Fruit fly (Drosophila melanogaster) whole organism, embryonic: ENCODE data around the gene CG8176.

Experiments
- Atf-2 ChIP-seq: fragments of 200-800 bp; sonication (Bioruptor generic); optimal IDR thresholded peaks from 2 replicates; lab custom pipeline; 2016; ENCODE audit warnings: missing biosample characterization, missing genetic modification characterization
- CG10959 ChIP-seq: fragments of 200-800 bp; sonication (Bioruptor generic); IDR thresholded peaks from 2 replicates; pipeline ENCODE4 v1.3.6; 2022; ENCODE audit warnings: missing biosample characterization, missing genetic modification characterization
- CG11398 ChIP-seq: fragments of 200-800 bp; sonication (Bioruptor generic); optimal IDR thresholded peaks from 2 replicates; lab custom pipeline; 2016; ENCODE audit warnings: missing biosample characterization, missing genetic modification characterization
- CG11695 ChIP-seq: fragments of 200-800 bp; sonication (Bioruptor generic); IDR thresholded peaks from 3 replicates; pipeline ENCODE4 v1.3.6; 2022; ENCODE audit warnings: missing biosample characterization, missing genetic modification characterization
- CG12104 ChIP-seq: fragments of 200-800 bp; sonication (Bioruptor generic); optimal IDR thresholded peaks from 3 replicates; lab custom pipeline; 2016; ENCODE audit warnings: missing biosample characterization, missing genetic modification characterization
- CG15269 ChIP-seq: fragments of 200-800 bp; sonication (Bioruptor generic); optimal IDR thresholded peaks from 2 replicates; lab custom pipeline; 2018; ENCODE audit warnings: missing biosample characterization, mild to moderate bottlenecking, missing genetic modification characterization, moderate library complexity
- CG16779 ChIP-seq: fragments of 200-800 bp; sonication (Bioruptor generic); IDR thresholded peaks from 2 replicates; pipeline ENCODE4 v1.3.6; 2022; ENCODE audit warnings: missing biosample characterization, missing genetic modification characterization
- CG16863 ChIP-seq: fragments of 200-800 bp; sonication (Bioruptor generic); optimal IDR thresholded peaks from 3 replicates; lab custom pipeline; 2016; ENCODE audit warnings: missing biosample characterization, missing genetic modification characterization
- CG17361 ChIP-seq: fragments of 200-800 bp; sonication (Bioruptor generic); IDR thresholded peaks from 3 replicates; pipeline ENCODE4 v1.3.6; 2022; ENCODE audit warnings: missing biosample characterization, missing genetic modification characterization
- CG17385 ChIP-seq: fragments of 200-800 bp; sonication (Bioruptor generic); optimal IDR thresholded peaks from 3 replicates; lab custom pipeline; 2018; ENCODE audit warnings: missing biosample characterization, mild to moderate bottlenecking, missing genetic modification characterization
- CG17568 ChIP-seq: fragments of 200-800 bp; sonication (Bioruptor generic); optimal IDR thresholded peaks from 2 replicates; lab custom pipeline; 2018; ENCODE audit warnings: missing biosample characterization, mild to moderate bottlenecking, missing genetic modification characterization, moderate library complexity
- CG18599 ChIP-seq: fragments of 200-800 bp; sonication (Bioruptor generic); optimal IDR thresholded peaks from 3 replicates; lab custom pipeline; 2017; ENCODE audit warnings: missing biosample characterization, missing genetic modification characterization, mild to moderate bottlenecking, moderate library complexity, missing genetic modification reagents
- CG2889 ChIP-seq: fragments of 200-800 bp; sonication (Bioruptor generic); IDR thresholded peaks from 3 replicates; pipeline ENCODE4 v1.3.6; 2022; ENCODE audit warnings: missing biosample characterization, missing genetic modification characterization
- CG32532 ChIP-seq: fragments of 200-800 bp; sonication (Bioruptor generic); IDR thresholded peaks from 2 replicates; pipeline ENCODE4 v1.3.6; 2022; ENCODE audit warnings: missing biosample characterization, missing genetic modification characterization
- CG3281 ChIP-seq: fragments of 200-800 bp; sonication (Bioruptor generic); optimal IDR thresholded peaks from 3 replicates; lab custom pipeline; 2017; ENCODE audit warnings: missing biosample characterization, mild to moderate bottlenecking, missing genetic modification characterization
- CG3726 ChIP-seq: fragments of 200-800 bp; sonication (Bioruptor generic); IDR thresholded peaks from 3 replicates; pipeline ENCODE4, ENCODE4 v1.3.6; 2022; ENCODE audit warnings: missing biosample characterization, missing genetic modification characterization
- CG43689 ChIP-seq: fragments of 200-800 bp; sonication (Bioruptor generic); IDR thresholded peaks from 2 replicates; pipeline ENCODE4 v1.3.6; 2022; ENCODE audit warnings: missing biosample characterization, missing genetic modification characterization
- CG7357 ChIP-seq: fragments of 200-800 bp; sonication (Bioruptor generic); IDR thresholded peaks from 3 replicates; pipeline ENCODE4 v1.3.6; 2022; ENCODE audit warnings: missing biosample characterization, missing genetic modification characterization
- CG9876 ChIP-seq: fragments of 200-800 bp; sonication (Bioruptor generic); optimal IDR thresholded peaks from 2 replicates; lab custom pipeline; 2016; ENCODE audit warnings: missing biosample characterization, missing genetic modification characterization
- Camta ChIP-seq: fragments of 200-800 bp; sonication (Bioruptor generic); optimal IDR thresholded peaks from 2 replicates; lab custom pipeline; 2016; ENCODE audit warnings: missing biosample characterization, missing genetic modification characterization
- Dll ChIP-seq: fragments of 200-800 bp; sonication (Bioruptor generic); IDR thresholded peaks from 4 replicates; pipeline ENCODE4 v1.3.6; 2022; ENCODE audit warnings: missing biosample characterization, missing genetic modification characterization; ENCODE audit not compliant: partially characterized antibody
- Doc2 ChIP-seq: fragments of 200-800 bp; sonication (Bioruptor generic); IDR thresholded peaks from 2 replicates; pipeline ENCODE4 v1.3.6; 2022; ENCODE audit warnings: missing biosample characterization, missing genetic modification characterization
- H15 ChIP-seq: fragments of 200-800 bp; sonication (Bioruptor generic); IDR thresholded peaks from 3 replicates; pipeline ENCODE4 v1.3.6; 2022; ENCODE audit warnings: missing biosample characterization, missing genetic modification characterization
- MBD-R2 ChIP-seq: fragments of 200-800 bp; sonication (Bioruptor generic); IDR thresholded peaks from 2 replicates; pipeline ENCODE4 v1.3.6; 2022; ENCODE audit warnings: missing biosample characterization, missing genetic modification characterization
- MTF-1 ChIP-seq: fragments of 200-800 bp; sonication (Bioruptor generic); optimal IDR thresholded peaks from 2 replicates; lab custom pipeline; 2018; ENCODE audit warnings: missing biosample characterization, mild to moderate bottlenecking, missing genetic modification characterization, borderline replicate concordance
- Mrtf ChIP-seq: fragments of 200-800 bp; sonication (Bioruptor generic); IDR thresholded peaks from 3 replicates; pipeline ENCODE4 v1.3.6; 2022; ENCODE audit warnings: missing biosample characterization, missing genetic modification characterization
- Neu2 ChIP-seq: fragments of 200-800 bp; sonication (Bioruptor generic); optimal IDR thresholded peaks from 3 replicates; lab custom pipeline; 2016; ENCODE audit warnings: missing biosample characterization, missing genetic modification characterization, borderline replicate concordance
- Rfx ChIP-seq: fragments of 200-800 bp; sonication (Bioruptor generic); IDR thresholded peaks from 2 replicates; pipeline ENCODE4 v1.3.6; 2022; ENCODE audit warnings: missing biosample characterization, missing genetic modification characterization
- Ssrp ChIP-seq: fragments of 200-800 bp; sonication (Bioruptor generic); optimal IDR thresholded peaks from 2 replicates; lab custom pipeline; 2018; ENCODE audit warnings: missing biosample characterization, mild to moderate bottlenecking, missing genetic modification characterization, moderate library complexity
- Taf1 ChIP-seq: fragments of 200-800 bp; sonication (Bioruptor generic); IDR thresholded peaks from 2 replicates; pipeline ENCODE4 v1.3.6; 2022; ENCODE audit warnings: missing biosample characterization, missing genetic modification characterization
- abd-A ChIP-seq: fragments of 200-800 bp; sonication (Bioruptor generic); optimal IDR thresholded peaks from 3 replicates; lab custom pipeline; 2019; ENCODE audit warnings: missing biosample characterization, mild to moderate bottlenecking, missing genetic modification characterization, moderate library complexity
- crol ChIP-seq: fragments of 200-800 bp; sonication (Bioruptor generic); IDR thresholded peaks from 2 replicates; pipeline ENCODE4 v1.3.6; 2022; ENCODE audit warnings: missing biosample characterization, missing genetic modification characterization
- dimm ChIP-seq: fragments of 200-800 bp; sonication (Bioruptor generic); IDR thresholded peaks from 2 replicates; pipeline ENCODE4 v1.3.6; 2022; ENCODE audit warnings: missing biosample characterization, missing genetic modification characterization
- dmrt11E ChIP-seq: fragments of 200-800 bp; sonication (Bioruptor generic); optimal IDR thresholded peaks from 3 replicates; lab custom pipeline; 2018; ENCODE audit warnings: missing biosample characterization, mild to moderate bottlenecking, missing genetic modification characterization, moderate library complexity
- fd96Cb ChIP-seq: fragments of 200-800 bp; sonication (Bioruptor generic); optimal IDR thresholded peaks from 2 replicates; lab custom pipeline; 2018; ENCODE audit warnings: missing biosample characterization, mild to moderate bottlenecking, missing genetic modification characterization, moderate library complexity
- gem ChIP-seq: fragments of 200-800 bp; sonication (Bioruptor generic); optimal IDR thresholded peaks from 2 replicates; lab custom pipeline; 2019; ENCODE audit warnings: missing biosample characterization, mild to moderate bottlenecking, missing genetic modification characterization, moderate library complexity
- kni ChIP-seq: fragments of 200-800 bp; sonication (Bioruptor generic); optimal IDR thresholded peaks from 3 replicates; lab custom pipeline; 2017; ENCODE audit warnings: mild to moderate bottlenecking, missing biosample characterization, missing genetic modification reagents, missing genetic modification characterization
- lilli ChIP-seq: fragments of 200-800 bp; sonication (Bioruptor generic); optimal IDR thresholded peaks from 3 replicates; lab custom pipeline; 2016; ENCODE audit warnings: missing biosample characterization, missing genetic modification characterization
- peb ChIP-seq: fragments of 200-800 bp; sonication (Bioruptor generic); IDR thresholded peaks from 2 replicates; pipeline ENCODE4 v1.3.6; 2022; ENCODE audit warnings: missing biosample characterization, missing genetic modification characterization
- prd ChIP-seq, 3 experiments: fragments of >200 bp in 2 of 3; fragments of 200-800 bp in 1 of 3; sonication (Bioruptor generic) in 1 of 3; optimal IDR thresholded peaks in 2 of 3; IDR thresholded peaks in 1 of 3; 2 replicates in 2 of 3; 3 replicates in 1 of 3; pipeline versions ENCODE4 v1.3.6 to Lab custom; 2017 to 2022; ENCODE audit warnings: missing biosample characterization in 1 of 3, missing genetic modification characterization in 1 of 3
- salm ChIP-seq: fragments of 200-800 bp; sonication (Bioruptor generic); optimal IDR thresholded peaks from 2 replicates; lab custom pipeline; 2018; ENCODE audit warnings: missing biosample characterization, mild to moderate bottlenecking, missing genetic modification characterization
- sna ChIP-seq: fragments of 200-800 bp; sonication (Bioruptor generic); IDR thresholded peaks from 2 replicates; pipeline ENCODE4 v1.3.6; 2022; ENCODE audit warnings: missing biosample characterization, missing genetic modification characterization; ENCODE audit not compliant: partially characterized antibody
- tx ChIP-seq: fragments of 200-800 bp; sonication (Bioruptor generic); optimal IDR thresholded peaks from 2 replicates; lab custom pipeline; 2016; ENCODE audit warnings: missing biosample characterization, missing genetic modification characterization
- wdn ChIP-seq: fragments of 200-800 bp; sonication (Bioruptor generic); IDR thresholded peaks from 2 replicates; pipeline ENCODE4 v1.3.6; 2022; ENCODE audit warnings: missing biosample characterization, missing genetic modification characterization

The CG8176 gene

dm6 chr3R:9487561-9487960 is 28.2 kb upstream of the CG8176 start:
- no peak for TF ChIP-seq Doc2 (GFP tag; lab: Robert Waterston, UW)
- TF ChIP-seq CG11695 (GFP tag; lab: Robert Waterston, UW), result no peak
- TF ChIP-seq gem (tag; lab: Kevin White, UChicago), result no peak
- TF ChIP-seq Mrtf (GFP tag; lab: Robert Waterston, UW), result no peak
- TF ChIP-seq salm (tag; lab: Kevin White, UChicago), result no peak
- no peak for TF ChIP-seq Neu2
- TF ChIP-seq CG9876 (GFP tag; lab: Kevin White, UChicago), result no peak
- no peak for TF ChIP-seq CG43689 (GFP tag; lab: Robert Waterston, UW)
- TF ChIP-seq Dll, result no peak
- no peak for TF ChIP-seq CG17361
- TF ChIP-seq CG18599 (GFP tag; lab: Kevin White, UChicago), result no peak
- TF ChIP-seq Atf-2 (GFP tag; lab: Kevin White, UChicago), result no peak
- TF ChIP-seq MBD-R2 (GFP tag; lab: Robert Waterston, UW), result no peak
- no peak for TF ChIP-seq Camta (GFP tag; lab: Kevin White, UChicago)
- no peak for TF ChIP-seq CG7357
- no peak for TF ChIP-seq tx (GFP tag; lab: Kevin White, UChicago)
- no peak for TF ChIP-seq CG17385 (GFP tag; lab: Kevin White, UChicago)
- TF ChIP-seq lilli (GFP tag; lab: Kevin White, UChicago), result no peak
- no peak for TF ChIP-seq Taf1 (GFP tag; lab: Robert Waterston, UW)
- no peak for TF ChIP-seq CG16863 (GFP tag; lab: Kevin White, UChicago)
- TF ChIP-seq CG15269 (tag; lab: Kevin White, UChicago), result no peak
- peak; percentile 24; the same call in 1 of the 2 replicates for TF ChIP-seq Rfx (GFP tag; lab: Robert Waterston, UW)
- no peak for TF ChIP-seq wdn (GFP tag; lab: Robert Waterston, UW)
- peak; percentile 88 for TF ChIP-seq abd-A (tag; lab: Kevin White, UChicago)
- no peak for TF ChIP-seq peb (GFP tag; lab: Robert Waterston, UW)
- TF ChIP-seq Ssrp (tag; lab: Kevin White, UChicago), result no peak
- no peak for TF ChIP-seq dimm (GFP tag; lab: Robert Waterston, UW)
- TF ChIP-seq CG11398 (GFP tag; lab: Kevin White, UChicago), result no peak
- TF ChIP-seq CG3726 (GFP tag; lab: Robert Waterston, UW), result no peak
- TF ChIP-seq fd96Cb, result no peak
- no peak for TF ChIP-seq sna
- TF ChIP-seq MTF-1, result no peak
- TF ChIP-seq CG10959 (GFP tag; lab: Robert Waterston, UW), result no peak
- TF ChIP-seq crol, result peak; percentile 51
- TF ChIP-seq dmrt11E, result no peak
- TF ChIP-seq CG17568 (GFP tag; lab: Kevin White, UChicago), result no peak
- no peak for TF ChIP-seq kni
- no peak for TF ChIP-seq CG12104 (GFP tag; lab: Kevin White, UChicago)
- TF ChIP-seq CG2889, result no peak
- TF ChIP-seq CG3281, result no peak
- 0 out of 2 replicates have a peak, but pooled peaks have one; percentile 3 for TF ChIP-seq CG16779
- TF ChIP-seq prd (optimal IDR thresholded peaks at IDR 0.05; lab: Kevin White, UChicago), result no peak
- no peak for TF ChIP-seq prd (GFP tag; IDR thresholded peaks at IDR 0.05; lab: Robert Waterston, UW)
- TF ChIP-seq H15 (GFP tag; lab: Robert Waterston, UW), result no peak
- TF ChIP-seq CG32532 (GFP tag; lab: Robert Waterston, UW), result 0 out of 2 replicates have a peak, but pooled peaks have one; percentile 33
